Worm (Caenorhabditis elegans) whole organism, L1 larva: Measurements from ENCODE around the gene C16D9.1.
A peak's percentile ranks its signal among the peaks of the same experiment; 100 is the strongest.

Experiments
- C04F5.9 ChIP-seq: sonication (generic microtip); optimal IDR thresholded peaks from 2 replicates; lab custom pipeline; 2016; ENCODE audit warnings: missing genetic modification characterization, missing compliant biosample characterization
- C16A3.4 ChIP-seq: fragments of 150-350 bp; optimal IDR thresholded peaks from 2 replicates; lab custom pipeline; 2014; ENCODE audit warnings: missing biosample characterization, missing genetic modification characterization
- F16B12.6 ChIP-seq: fragments of 150-350 bp; optimal IDR thresholded peaks from 2 replicates; lab custom pipeline; 2014; ENCODE audit warnings: missing biosample characterization, missing genetic modification characterization
- Y116A8C.19 ChIP-seq: sonication (generic microtip); optimal IDR thresholded peaks from 2 replicates; lab custom pipeline; 2016; ENCODE audit warnings: missing compliant biosample characterization, missing genetic modification characterization, borderline replicate concordance
- aha-1 ChIP-seq: fragments of 150-350 bp; optimal IDR thresholded peaks from 2 replicates; lab custom pipeline; 2014; ENCODE audit warnings: missing biosample characterization, missing genetic modification characterization
- alr-1 ChIP-seq: fragments of 200-800 bp; sonication (Bioruptor generic); optimal IDR thresholded peaks from 2 replicates; lab custom pipeline; 2018; ENCODE audit warnings: borderline replicate concordance, mild to moderate bottlenecking, missing genetic modification characterization, missing compliant biosample characterization
- ama-1 ChIP-seq: fragments of 150-350 bp; optimal IDR thresholded peaks from 2 replicates; lab custom pipeline; 2014
- blmp-1 ChIP-seq: fragments of 150-350 bp; optimal IDR thresholded peaks from 2 replicates; lab custom pipeline; 2014; ENCODE audit warnings: missing biosample characterization, missing genetic modification characterization
- ceh-63 ChIP-seq: fragments of 200-800 bp; sonication (Bioruptor generic); optimal IDR thresholded peaks from 2 replicates; lab custom pipeline; 2018; ENCODE audit warnings: mild to moderate bottlenecking, missing genetic modification characterization, missing compliant biosample characterization
- ceh-8 ChIP-seq: fragments of 200-800 bp; sonication (Bioruptor generic); optimal IDR thresholded peaks from 2 replicates; lab custom pipeline; 2018; ENCODE audit warnings: mild to moderate bottlenecking, missing genetic modification characterization, moderate library complexity, missing compliant biosample characterization
- ceh-82 ChIP-seq, 3 experiments: fragments of 150-350 bp in 1 of 3; sonication (generic microtip) in 2 of 3; optimal IDR thresholded peaks; 2 replicates each; lab custom pipeline; 2014 to 2017; ENCODE audit warnings: missing biosample characterization in 3 of 3, missing genetic modification characterization in 3 of 3
- ceh-90 ChIP-seq: sonication (generic microtip); optimal IDR thresholded peaks from 2 replicates; lab custom pipeline; 2016; ENCODE audit warnings: missing genetic modification characterization, missing compliant biosample characterization
- ces-1 ChIP-seq: fragments of 150-350 bp; optimal IDR thresholded peaks from 2 replicates; lab custom pipeline; 2014; ENCODE audit warnings: missing biosample characterization, missing genetic modification reagents, missing genetic modification characterization
- dsc-1 ChIP-seq: sonication (generic microtip); optimal IDR thresholded peaks from 2 replicates; lab custom pipeline; 2016; ENCODE audit warnings: mild to moderate bottlenecking, missing genetic modification characterization, missing compliant biosample characterization
- efl-1 ChIP-seq, 4 experiments: fragments of 150-350 bp; optimal IDR thresholded peaks in 3 of 4; peaks in 1 of 4; 1 replicate in 1 of 4; 2 replicates in 3 of 4; lab custom pipeline; 2014; ENCODE audit warnings: missing biosample characterization in 2 of 4, missing genetic modification characterization in 2 of 4, missing genetic modification reagents in 2 of 4
- efl-3 ChIP-seq: fragments of 200-800 bp; sonication (Bioruptor generic); optimal IDR thresholded peaks from 2 replicates; lab custom pipeline; 2018; ENCODE audit warnings: mild to moderate bottlenecking, missing genetic modification characterization, missing compliant biosample characterization
- egl-27 ChIP-seq, 2 experiments: fragments of 150-350 bp in 1 of 2; sonication (generic microtip); optimal IDR thresholded peaks; 3 replicates each; lab custom pipeline; 2017 to 2018; ENCODE audit warnings: missing biosample characterization in 2 of 2, missing genetic modification characterization in 2 of 2, missing genetic modification reagents in 2 of 2
- ets-5 ChIP-seq: fragments of 200-800 bp; sonication (Bioruptor generic); IDR thresholded peaks from 2 replicates; pipeline ENCODE4 v1.3.6; 2022; ENCODE audit warnings: missing genetic modification characterization, missing compliant biosample characterization
- fkh-4 ChIP-seq: sonication (generic microtip); optimal IDR thresholded peaks from 2 replicates; lab custom pipeline; 2016; ENCODE audit warnings: missing compliant biosample characterization, missing genetic modification characterization, borderline replicate concordance
- fkh-8 ChIP-seq: sonication (generic microtip); optimal IDR thresholded peaks from 2 replicates; lab custom pipeline; 2016; ENCODE audit warnings: mild to moderate bottlenecking, missing genetic modification characterization, missing compliant biosample characterization
- grh-1 ChIP-seq: fragments of 200-800 bp; sonication (Bioruptor generic); IDR thresholded peaks from 2 replicates; pipeline ENCODE4 v1.3.6; 2022; ENCODE audit warnings: missing genetic modification reagents, missing genetic modification characterization, missing compliant biosample characterization
- hlh-17 ChIP-seq: fragments of 200-800 bp; sonication (Bioruptor generic); optimal IDR thresholded peaks from 2 replicates; lab custom pipeline; 2018; ENCODE audit warnings: missing genetic modification characterization, mild to moderate bottlenecking, missing compliant biosample characterization, moderate library complexity, borderline replicate concordance
- hpl-2 ChIP-seq: fragments of 150-350 bp; optimal IDR thresholded peaks from 2 replicates; lab custom pipeline; 2014; ENCODE audit warnings: missing biosample characterization, missing genetic modification reagents, missing genetic modification characterization
- isw-1 ChIP-seq: fragments of 200-800 bp; sonication (Bioruptor generic); IDR thresholded peaks from 2 replicates; pipeline ENCODE4 v1.3.6; 2022; ENCODE audit warnings: missing genetic modification characterization, missing compliant biosample characterization
- jun-1 ChIP-seq: fragments of 150-350 bp; optimal IDR thresholded peaks from 2 replicates; lab custom pipeline; 2014; ENCODE audit warnings: missing biosample characterization, missing genetic modification reagents, missing genetic modification characterization
- lin-14 ChIP-seq: fragments of 200-800 bp; sonication (Bioruptor generic); optimal IDR thresholded peaks from 2 replicates; lab custom pipeline; 2018; ENCODE audit warnings: mild to moderate bottlenecking, missing genetic modification characterization, moderate library complexity, missing compliant biosample characterization
- lin-35 ChIP-seq, 2 experiments: fragments of 150-350 bp; optimal IDR thresholded peaks; 2 replicates each; lab custom pipeline; 2014; ENCODE audit warnings: missing biosample characterization in 2 of 2, missing genetic modification characterization in 2 of 2, missing genetic modification reagents in 2 of 2
- mab-9 ChIP-seq: fragments of 200-800 bp; sonication (Bioruptor generic); IDR thresholded peaks from 2 replicates; pipeline ENCODE4 v1.3.6; 2022; ENCODE audit warnings: missing genetic modification reagents, missing genetic modification characterization, missing compliant biosample characterization
- mdl-1 ChIP-seq, 2 experiments: fragments of 150-350 bp; optimal IDR thresholded peaks; 2 replicates each; lab custom pipeline; 2014 to 2017; ENCODE audit warnings: missing biosample characterization in 2 of 2, missing genetic modification characterization in 2 of 2, inconsistent platforms in 1 of 2
- mep-1 ChIP-seq: fragments of 150-350 bp; optimal IDR thresholded peaks from 2 replicates; lab custom pipeline; 2014; ENCODE audit warnings: missing biosample characterization, missing genetic modification characterization
- nhr-11 ChIP-seq: fragments of 150-350 bp; optimal IDR thresholded peaks from 2 replicates; lab custom pipeline; 2014; ENCODE audit warnings: missing biosample characterization, missing genetic modification characterization
- nhr-20 ChIP-seq: sonication (generic microtip); optimal IDR thresholded peaks from 2 replicates; lab custom pipeline; 2016; ENCODE audit warnings: mild to moderate bottlenecking, missing genetic modification characterization, missing compliant biosample characterization
- nhr-28 ChIP-seq: fragments of 150-350 bp; optimal IDR thresholded peaks from 2 replicates; lab custom pipeline; 2014; ENCODE audit warnings: missing biosample characterization, missing genetic modification characterization
- nhr-47 ChIP-seq: sonication (generic microtip); optimal IDR thresholded peaks from 2 replicates; lab custom pipeline; 2016; ENCODE audit warnings: mild to moderate bottlenecking, missing genetic modification characterization, moderate library complexity, missing compliant biosample characterization
- nhr-71 ChIP-seq: sonication (generic microtip); optimal IDR thresholded peaks from 2 replicates; lab custom pipeline; 2016; ENCODE audit warnings: mild to moderate bottlenecking, missing genetic modification characterization, moderate library complexity, missing compliant biosample characterization
- nhr-76 ChIP-seq: sonication (generic microtip); optimal IDR thresholded peaks from 2 replicates; lab custom pipeline; 2017; ENCODE audit warnings: missing biosample characterization, missing genetic modification characterization
- nhr-85 ChIP-seq: sonication (generic microtip); peaks from one replicate; lab custom pipeline; 2016; ENCODE audit warnings: missing genetic modification characterization, inconsistent platforms, missing compliant biosample characterization
- nhr-90 ChIP-seq: sonication (generic microtip); optimal IDR thresholded peaks from 2 replicates; lab custom pipeline; 2016; ENCODE audit warnings: mild to moderate bottlenecking, missing genetic modification characterization, missing compliant biosample characterization; ENCODE audit not compliant: poor library complexity
- pag-3 ChIP-seq: sonication (generic microtip); optimal IDR thresholded peaks from 2 replicates; lab custom pipeline; 2017; ENCODE audit warnings: missing genetic modification characterization, mild to moderate bottlenecking, missing compliant biosample characterization, antibody characterized with exemption, borderline replicate concordance; ENCODE audit not compliant: insufficient read depth
- pax-3 ChIP-seq: fragments of 200-800 bp; sonication (Bioruptor generic); optimal IDR thresholded peaks from 2 replicates; lab custom pipeline; 2018; ENCODE audit warnings: mild to moderate bottlenecking, missing genetic modification characterization, moderate library complexity, missing compliant biosample characterization
- rnt-1 ChIP-seq: sonication (generic microtip); optimal IDR thresholded peaks from 2 replicates; lab custom pipeline; 2016; ENCODE audit warnings: mild to moderate bottlenecking, missing genetic modification characterization, moderate library complexity, missing compliant biosample characterization
- snpc-4 ChIP-seq: fragments of 150-350 bp; optimal IDR thresholded peaks from 2 replicates; lab custom pipeline; 2014; ENCODE audit warnings: missing biosample characterization, missing genetic modification characterization
- sox-4 ChIP-seq: sonication (generic microtip); optimal IDR thresholded peaks from 2 replicates; lab custom pipeline; 2016; ENCODE audit warnings: missing genetic modification characterization, missing compliant biosample characterization
- sup-37 ChIP-seq: fragments of 200-800 bp; sonication (Bioruptor generic); optimal IDR thresholded peaks from 2 replicates; lab custom pipeline; 2018; ENCODE audit warnings: mild to moderate bottlenecking, missing genetic modification characterization, missing compliant biosample characterization
- swsn-7 ChIP-seq: sonication (generic microtip); optimal IDR thresholded peaks from 2 replicates; lab custom pipeline; 2016; ENCODE audit warnings: missing genetic modification characterization, missing compliant biosample characterization
- unc-130 ChIP-seq: fragments of 150-350 bp; optimal IDR thresholded peaks from 2 replicates; lab custom pipeline; 2017; ENCODE audit warnings: missing biosample characterization, missing genetic modification characterization, inconsistent platforms
- unc-30 ChIP-seq: sonication (generic microtip); optimal IDR thresholded peaks from 2 replicates; lab custom pipeline; 2017; ENCODE audit warnings: missing biosample characterization, missing genetic modification characterization
- vab-15 ChIP-seq: sonication (generic microtip); optimal IDR thresholded peaks from 2 replicates; lab custom pipeline; 2017; ENCODE audit warnings: missing genotype, mild to moderate bottlenecking, missing genetic modification characterization, missing compliant biosample characterization
- zag-1 ChIP-seq: fragments of 150-350 bp; optimal IDR thresholded peaks from 2 replicates; lab custom pipeline; 2014; ENCODE audit warnings: missing biosample characterization, missing genetic modification characterization
- ztf-11 ChIP-seq, 2 experiments: sonication (generic microtip); optimal IDR thresholded peaks; 2 replicates each; lab custom pipeline; 2016 to 2017; ENCODE audit warnings: missing genetic modification characterization in 2 of 2, missing biosample characterization in 1 of 2, missing compliant biosample characterization in 1 of 2
- ztf-4 ChIP-seq: fragments of 150-350 bp; optimal IDR thresholded peaks from 2 replicates; lab custom pipeline; 2014; ENCODE audit warnings: missing biosample characterization, missing genetic modification characterization

The C16D9.1 gene

DNA sequence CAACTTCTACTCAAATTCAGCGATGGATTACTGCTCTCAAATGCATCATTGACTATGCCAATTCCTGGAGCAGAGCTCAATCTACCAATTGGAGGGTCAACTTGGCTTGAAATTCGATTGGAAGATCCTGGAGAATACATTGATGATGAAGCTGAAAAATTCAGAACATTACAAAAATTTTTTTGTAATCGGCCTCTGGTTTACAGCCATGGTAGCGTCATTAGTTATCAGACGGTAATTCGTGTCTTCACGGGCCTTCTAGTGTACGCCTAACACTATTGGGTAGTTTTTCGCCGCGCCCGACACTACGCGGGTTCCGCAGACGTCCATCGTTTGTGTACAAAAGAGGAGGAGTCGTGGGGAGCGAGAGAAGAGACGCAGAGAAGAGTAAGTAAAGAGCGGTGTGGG is 30.4 kb upstream of the C16D9.1 start (continued):
- TF ChIP-seq sup-37 (GFP tag; lab: Kevin White, UChicago) = peak; percentile 69
- TF ChIP-seq unc-130 = peak; percentile 14
- TF ChIP-seq C04F5.9 (tag; lab: Kevin White, UChicago) = peak; percentile 30
- TF ChIP-seq ceh-90 (tag; lab: Kevin White, UChicago) = no peak
- peak; percentile 89 for TF ChIP-seq lin-14
- peak; percentile 86 for TF ChIP-seq grh-1 (GFP tag; lab: Robert Waterston, UW)
- TF ChIP-seq ztf-11 (tag; optimal IDR thresholded peaks at IDR 0.05; lab: Kevin White, UChicago) = peak in 1 of 2 experiments; percentile 63
- peak; percentile 34 for TF ChIP-seq isw-1 (GFP tag; lab: Robert Waterston, UW)
- TF ChIP-seq blmp-1 (tag; lab: Kevin White, UChicago) = no peak
- no peak for TF ChIP-seq nhr-28
- no peak for TF ChIP-seq ceh-8 (GFP tag; lab: Kevin White, UChicago)
- no peak for TF ChIP-seq vab-15 (tag; lab: Kevin White, UChicago)
- no peak for TF ChIP-seq mab-9 (GFP tag; lab: Robert Waterston, UW)
- TF ChIP-seq pag-3 = no peak
- no peak for TF ChIP-seq aha-1 (tag; lab: Kevin White, UChicago)
- peak; percentile 75 to 90 (median 85) for TF ChIP-seq ceh-82 (tag; optimal IDR thresholded peaks at IDR 0.05; lab: Kevin White, UChicago)
- TF ChIP-seq nhr-90 (tag; lab: Kevin White, UChicago) = peak; percentile 95
- no peak for TF ChIP-seq hlh-17 (GFP tag; lab: Kevin White, UChicago)
- peak; percentile 73 for TF ChIP-seq jun-1 (tag; lab: Kevin White, UChicago)
- TF ChIP-seq dsc-1 = peak; percentile 89
- peak; percentile 91 for TF ChIP-seq nhr-85 (tag; lab: Kevin White, UChicago)
- peak; percentile 36 for TF ChIP-seq hpl-2 (GFP tag; lab: Kevin White, UChicago)
- peak; percentile 53 to 69 for TF ChIP-seq lin-35 (GFP tag; optimal IDR thresholded peaks at IDR 0.05; lab: Kevin White, UChicago)
- peak; percentile 25 for TF ChIP-seq fkh-4 (tag; lab: Kevin White, UChicago)
- no peak for TF ChIP-seq Y116A8C.19 (tag; lab: Kevin White, UChicago)
- peak; percentile 90 for TF ChIP-seq nhr-20
- TF ChIP-seq zag-1 (tag; lab: Kevin White, UChicago) = no peak
- TF ChIP-seq ces-1 (GFP tag; lab: Kevin White, UChicago) = no peak
- TF ChIP-seq mep-1 (tag; lab: Kevin White, UChicago) = peak; percentile 79
- TF ChIP-seq nhr-11 (tag; lab: Kevin White, UChicago) = peak; percentile 14
- TF ChIP-seq ceh-63 (GFP tag; lab: Kevin White, UChicago) = no peak
- no peak for TF ChIP-seq sox-4 (tag; lab: Kevin White, UChicago)
- TF ChIP-seq unc-30 = no peak
- peak; percentile 66 for TF ChIP-seq C16A3.4 (tag; lab: Kevin White, UChicago)

ce11 chrV:8230056-8230455 is 29.1 kb upstream of the C16D9.1 start:
- TF ChIP-seq nhr-20 (no peak), fkh-8 (no peak), efl-3 (GFP tag; lab: Kevin White, UChicago) (no peak), F16B12.6 (tag; lab: Kevin White, UChicago) (no peak), C16A3.4 (tag; lab: Kevin White, UChicago) (no peak), ama-1 (lab: Kevin White, UChicago) (no peak), sup-37 (GFP tag; lab: Kevin White, UChicago) (no peak), egl-27 (tag; optimal IDR thresholded peaks at IDR 0.05; lab: Kevin White, UChicago) (no peak), alr-1 (no peak), nhr-71 (tag; lab: Kevin White, UChicago) (peak; percentile 18), ceh-8 (GFP tag; lab: Kevin White, UChicago) (no peak), isw-1 (GFP tag; lab: Robert Waterston, UW) (no peak), nhr-76 (no peak), nhr-47 (no peak), efl-1 (optimal IDR thresholded peaks at IDR 0.05; lab: Kevin White, UChicago) (peak in 1 of 2 experiments; percentile 24), efl-1 (GFP tag; optimal IDR thresholded peaks at IDR 0.05 in 1 of 2; lab: Kevin White, UChicago) (peak in 1 of 2 experiments; percentile 60), swsn-7 (no peak), C04F5.9 (tag; lab: Kevin White, UChicago) (no peak), mdl-1 (tag; optimal IDR thresholded peaks at IDR 0.05; lab: Kevin White, UChicago) (no peak), blmp-1 (tag; lab: Kevin White, UChicago) (no peak), pax-3 (tag; lab: Kevin White, UChicago) (no peak), ztf-4 (no peak), rnt-1 (peak; percentile 33), unc-30 (no peak), ets-5 (GFP tag; lab: Robert Waterston, UW) (no peak), snpc-4 (tag; lab: Kevin White, UChicago) (peak; percentile 73)
